Worm (Caenorhabditis elegans) whole organism, mixed stage, embryonic: ENCODE results near the gene F54B8.1.
"Not testable (repeated sequence)": the region's sequence is repeated elsewhere in the genome, so short reads cannot be mapped to it uniquely, and the experiment has no call there.

ENCODE experiments used
- M03D4.4 ChIP-seq: sonication (generic microtip); optimal IDR thresholded peaks from 2 replicates; lab custom pipeline; 2017; ENCODE audit warnings: mild to moderate bottlenecking, missing genetic modification characterization, missing compliant biosample characterization
- bed-3 ChIP-seq: fragments of 200-800 bp; sonication (Bioruptor generic); optimal IDR thresholded peaks from 3 replicates; lab custom pipeline; 2018; ENCODE audit warnings: mild to moderate bottlenecking, missing genetic modification characterization, moderate library complexity, missing compliant biosample characterization
- blmp-1 ChIP-seq: fragments of 150-350 bp; optimal IDR thresholded peaks from 2 replicates; lab custom pipeline; 2014; ENCODE audit warnings: missing biosample characterization, missing genetic modification characterization
- ceh-39 ChIP-seq: fragments of 150-350 bp; optimal IDR thresholded peaks from 2 replicates; lab custom pipeline; 2014; ENCODE audit warnings: missing biosample characterization, missing genetic modification characterization
- ces-1 ChIP-seq: fragments of 150-350 bp; optimal IDR thresholded peaks from 2 replicates; lab custom pipeline; 2014; ENCODE audit warnings: missing biosample characterization, missing genetic modification reagents, missing genetic modification characterization
- cnd-1 ChIP-seq: fragments of 200-800 bp; sonication (Bioruptor generic); optimal IDR thresholded peaks from 2 replicates; lab custom pipeline; 2018; ENCODE audit warnings: mild to moderate bottlenecking, missing genetic modification characterization, missing compliant biosample characterization
- elt-1 ChIP-seq: sonication (generic microtip); optimal IDR thresholded peaks from 2 replicates; lab custom pipeline; 2017; ENCODE audit warnings: missing genetic modification characterization, mild to moderate bottlenecking, missing compliant biosample characterization, antibody characterized with exemption, moderate library complexity, borderline replicate concordance; ENCODE audit not compliant: insufficient read depth
- elt-3 ChIP-seq: fragments of 150-350 bp; optimal IDR thresholded peaks from 2 replicates; lab custom pipeline; 2014; ENCODE audit warnings: missing biosample characterization, missing genetic modification characterization
- flh-1 ChIP-seq: fragments of 200-800 bp; sonication (Bioruptor generic); optimal IDR thresholded peaks from 2 replicates; lab custom pipeline; 2018; ENCODE audit warnings: mild to moderate bottlenecking, missing genetic modification characterization, moderate library complexity, missing compliant biosample characterization
- hlh-1 ChIP-seq: fragments of 150-350 bp; optimal IDR thresholded peaks from 2 replicates; lab custom pipeline; 2014; ENCODE audit warnings: missing biosample characterization, missing genetic modification reagents, missing genetic modification characterization
- lin-13 ChIP-seq: fragments of 150-350 bp; optimal IDR thresholded peaks from 2 replicates; lab custom pipeline; 2014; ENCODE audit warnings: missing biosample characterization, missing genetic modification characterization
- lsy-2 ChIP-seq: fragments of 150-350 bp; optimal IDR thresholded peaks from 2 replicates; lab custom pipeline; 2014; ENCODE audit warnings: missing biosample characterization, missing genetic modification characterization
- mab-5 ChIP-seq: fragments of 150-350 bp; optimal IDR thresholded peaks from 2 replicates; lab custom pipeline; 2014; ENCODE audit warnings: missing biosample characterization, missing genetic modification characterization
- mep-1 ChIP-seq: fragments of 150-350 bp; optimal IDR thresholded peaks from 2 replicates; lab custom pipeline; 2017; ENCODE audit warnings: missing biosample characterization, missing genetic modification reagents, missing genetic modification characterization, inconsistent platforms
- mls-2 ChIP-seq: sonication (generic microtip); optimal IDR thresholded peaks from 2 replicates; lab custom pipeline; 2016; ENCODE audit warnings: mild to moderate bottlenecking, missing genetic modification characterization, moderate library complexity, missing compliant biosample characterization
- nhr-2 ChIP-seq: fragments of 150-350 bp; optimal IDR thresholded peaks from 2 replicates; lab custom pipeline; 2014; ENCODE audit warnings: missing biosample characterization, missing genetic modification characterization
- nhr-237 ChIP-seq: fragments of 150-350 bp; optimal IDR thresholded peaks from 2 replicates; lab custom pipeline; 2014; ENCODE audit warnings: missing biosample characterization, missing genetic modification characterization
- nhr-28 ChIP-seq: fragments of 150-350 bp; optimal IDR thresholded peaks from 2 replicates; lab custom pipeline; 2014; ENCODE audit warnings: missing biosample characterization, missing genetic modification characterization
- pha-4 ChIP-seq: fragments of 150-350 bp; optimal IDR thresholded peaks from 2 replicates; lab custom pipeline; 2018; ENCODE audit warnings: missing biosample characterization, missing genetic modification reagents, missing genetic modification characterization
- sem-2 ChIP-seq: fragments of 200-800 bp; sonication (Bioruptor generic); optimal IDR thresholded peaks from 2 replicates; lab custom pipeline; 2018; ENCODE audit warnings: mild to moderate bottlenecking, missing genetic modification characterization, missing compliant biosample characterization
- snpc-4 ChIP-seq: fragments of 150-350 bp; optimal IDR thresholded peaks from 2 replicates; lab custom pipeline; 2014; ENCODE audit warnings: missing biosample characterization, missing genetic modification characterization
- sptf-1 ChIP-seq: sonication (generic microtip); optimal IDR thresholded peaks from 2 replicates; lab custom pipeline; 2017; ENCODE audit warnings: mild to moderate bottlenecking, missing genetic modification characterization, moderate library complexity, missing compliant biosample characterization
- tbx-8 ChIP-seq: fragments of 200-800 bp; sonication (Bioruptor generic); optimal IDR thresholded peaks from 2 replicates; lab custom pipeline; 2018; ENCODE audit warnings: mild to moderate bottlenecking, missing genetic modification characterization, moderate library complexity, missing compliant biosample characterization
- unc-39 ChIP-seq: fragments of 150-350 bp; optimal IDR thresholded peaks from 2 replicates; lab custom pipeline; 2014; ENCODE audit warnings: missing biosample characterization, missing genetic modification characterization
- unc-62 ChIP-seq: fragments of 150-350 bp; optimal IDR thresholded peaks from 2 replicates; lab custom pipeline; 2014; ENCODE audit warnings: missing biosample characterization, missing genetic modification reagents, missing genetic modification characterization
- zip-8 ChIP-seq: fragments of 150-350 bp; optimal IDR thresholded peaks from 2 replicates; lab custom pipeline; 2014; ENCODE audit warnings: missing biosample characterization, missing genetic modification characterization
- ztf-11 ChIP-seq: fragments of 150-350 bp; optimal IDR thresholded peaks from 2 replicates; lab custom pipeline; 2014; ENCODE audit warnings: missing biosample characterization, missing genetic modification characterization

F54B8.1 gene

ce11 chrV:15782494-15782893 is 28.1 kb upstream of the F54B8.1 start, which contains the start of gene T26E4.3:
Gene T26E4.3, plus strand, starts transcription at chrV:15782794.
- TF ChIP-seq nhr-237 (tag; lab: Kevin White, UChicago) (no peak), flh-1 (GFP tag; lab: Kevin White, UChicago) (no peak), sem-2 (no peak), snpc-4 (no peak), unc-62 (GFP tag; lab: Kevin White, UChicago) (no peak), hlh-1 (no peak), bed-3 (GFP tag; lab: Kevin White, UChicago) (no peak)

- TF ChIP-seq elt-3 (no peak), hlh-1 (no peak), lsy-2 (tag; lab: Kevin White, UChicago) (no peak), ces-1 (GFP tag; lab: Kevin White, UChicago) (no peak), mab-5 (no peak), snpc-4 (no peak), mls-2 (tag; lab: Kevin White, UChicago) (no peak), nhr-2 (tag; lab: Kevin White, UChicago) (no peak), blmp-1 (tag; lab: Kevin White, UChicago) (no peak), elt-1 (tag; lab: Kevin White, UChicago) (no peak)
Measured at ce11 chrV:15792409-15792808, 18.1 kb upstream of the F54B8.1 start, which contains the start of gene T26E4.4. Gene T26E4.4, minus strand, starts transcription at chrV:15792509.

ce11 chrV:15793270-15793669 is 17.3 kb upstream of the F54B8.1 start, which contains the start of gene T26E4.7:
Gene T26E4.7, plus strand, starts transcription at chrV:15793570.
- TF ChIP-seq ztf-11 (no peak), lsy-2 (tag; lab: Kevin White, UChicago) (no peak), mep-1 (no peak), mls-2 (tag; lab: Kevin White, UChicago) (no peak), M03D4.4 (no peak), flh-1 (GFP tag; lab: Kevin White, UChicago) (no peak), unc-62 (GFP tag; lab: Kevin White, UChicago) (no peak), nhr-28 (tag; lab: Kevin White, UChicago) (no peak), ceh-39 (tag; lab: Kevin White, UChicago) (no peak), sem-2 (no peak), mab-5 (no peak), cnd-1 (tag; lab: Kevin White, UChicago) (no peak), bed-3 (GFP tag; lab: Kevin White, UChicago) (no peak)
- TF ChIP-seq, all 35 proteins: peak for 0

ce11 chrV:15796087-15796486 is 14.5 kb upstream of the F54B8.1 start, which contains the start of gene nhr-223:
Gene nhr-223, plus strand, starts transcription at chrV:15796387.
- no peak for TF ChIP-seq M03D4.4
- TF ChIP-seq nhr-2 (tag; lab: Kevin White, UChicago): no peak
- no peak for TF ChIP-seq tbx-8 (GFP tag; lab: Kevin White, UChicago)

- TF ChIP-seq pha-4 (tag; lab: Kevin White, UChicago): no peak
- TF ChIP-seq zip-8 (tag; lab: Kevin White, UChicago): no peak
- no peak for TF ChIP-seq ztf-11
- no peak for TF ChIP-seq cnd-1 (tag; lab: Kevin White, UChicago)
- no peak for TF ChIP-seq sptf-1 (tag; lab: Kevin White, UChicago)
- TF ChIP-seq lin-13 (tag; lab: Kevin White, UChicago): no peak
- no peak for TF ChIP-seq bed-3 (GFP tag; lab: Kevin White, UChicago)
- TF ChIP-seq ceh-39 (tag; lab: Kevin White, UChicago): no peak
- no peak for TF ChIP-seq nhr-2 (tag; lab: Kevin White, UChicago)
- no peak for TF ChIP-seq mep-1
- TF ChIP-seq unc-39 (tag; lab: Kevin White, UChicago): no peak
- TF ChIP-seq tbx-8 (GFP tag; lab: Kevin White, UChicago): no peak
Measured at ce11 chrV:15798108-15798507, 12.4 kb upstream of the F54B8.1 start, which contains the start of gene T26E4.10. Gene T26E4.10, minus strand, starts transcription at chrV:15798208.

- not testable (repeated sequence) for TF ChIP-seq zip-8 (tag; lab: Kevin White, UChicago); unc-39 (tag; lab: Kevin White, UChicago); hlh-1
Measured at ce11 chrV:15802623-15803022, 7.9 kb upstream of the F54B8.1 start, which contains the start of gene T26E4.9. Gene T26E4.9, minus strand, starts transcription at chrV:15802723.

- not testable (repeated sequence) for TF ChIP-seq cnd-1 (tag; lab: Kevin White, UChicago); unc-62 (GFP tag; lab: Kevin White, UChicago); sptf-1 (tag; lab: Kevin White, UChicago)
Measured at ce11 chrV:15803079-15803478, 7.5 kb upstream of the F54B8.1 start, which contains the start of gene srd-27. Gene srd-27, plus strand, starts transcription at chrV:15803379.
